Worm (Caenorhabditis elegans) whole organism, young adult: ENCODE data around the gene T04H1.12.

Experiments
- B0019.2 ChIP-seq: fragments of 200-800 bp; sonication (Bioruptor generic); conservative IDR thresholded peaks from 2 replicates; pipeline ENCODE4 v1.3.6; 2022; ENCODE audit warnings: missing genetic modification reagents, missing genetic modification characterization, missing compliant biosample characterization
- Y56A3A.18 ChIP-seq: fragments of 200-800 bp; sonication (Bioruptor generic); IDR thresholded peaks from 2 replicates; pipeline ENCODE4 v1.3.6; 2022; ENCODE audit warnings: missing genetic modification reagents, missing genetic modification characterization, missing compliant biosample characterization
- ama-1 ChIP-seq, 3 experiments: fragments of 150-350 bp in 1 of 3; sonication (generic microtip) in 2 of 3; optimal IDR thresholded peaks; 2 replicates each; lab custom pipeline; 2014 to 2018; ENCODE audit warnings: missing biosample characterization in 2 of 3, missing genetic modification characterization in 2 of 3, missing genetic modification reagents in 2 of 3
- attf-6 ChIP-seq: fragments of 200-800 bp; sonication (Bioruptor generic); IDR thresholded peaks from 2 replicates; pipeline ENCODE4 v1.3.6; 2022; ENCODE audit warnings: missing genetic modification reagents, missing genetic modification characterization, missing compliant biosample characterization
- dpl-1 ChIP-seq: fragments of 150-350 bp; optimal IDR thresholded peaks from 2 replicates; lab custom pipeline; 2014; ENCODE audit warnings: missing biosample characterization, missing genetic modification reagents, missing genetic modification characterization
- gei-17 ChIP-seq: fragments of 200-800 bp; sonication (Bioruptor generic); optimal IDR thresholded peaks from 2 replicates; lab custom pipeline; 2018; ENCODE audit warnings: mild to moderate bottlenecking, missing genetic modification characterization, missing compliant biosample characterization
- let-526 ChIP-seq: fragments of 200-800 bp; sonication (Bioruptor generic); IDR thresholded peaks from 2 replicates; pipeline ENCODE4 v1.3.6; 2022; ENCODE audit warnings: missing genetic modification reagents, missing genetic modification characterization, missing compliant biosample characterization
- repo-1 ChIP-seq: sonication (generic microtip); optimal IDR thresholded peaks from 2 replicates; lab custom pipeline; 2017; ENCODE audit warnings: mild to moderate bottlenecking, missing genetic modification characterization, missing compliant biosample characterization
- unc-62 ChIP-seq: fragments of 150-350 bp; optimal IDR thresholded peaks from 2 replicates; lab custom pipeline; 2014; ENCODE audit warnings: missing biosample characterization, missing genetic modification reagents, missing genetic modification characterization
- ztf-25 ChIP-seq: fragments of 200-800 bp; sonication (Bioruptor generic); IDR thresholded peaks from 2 replicates; pipeline ENCODE4 v1.3.6; 2022; ENCODE audit warnings: missing genetic modification reagents, missing genetic modification characterization, missing compliant biosample characterization

DNA sequence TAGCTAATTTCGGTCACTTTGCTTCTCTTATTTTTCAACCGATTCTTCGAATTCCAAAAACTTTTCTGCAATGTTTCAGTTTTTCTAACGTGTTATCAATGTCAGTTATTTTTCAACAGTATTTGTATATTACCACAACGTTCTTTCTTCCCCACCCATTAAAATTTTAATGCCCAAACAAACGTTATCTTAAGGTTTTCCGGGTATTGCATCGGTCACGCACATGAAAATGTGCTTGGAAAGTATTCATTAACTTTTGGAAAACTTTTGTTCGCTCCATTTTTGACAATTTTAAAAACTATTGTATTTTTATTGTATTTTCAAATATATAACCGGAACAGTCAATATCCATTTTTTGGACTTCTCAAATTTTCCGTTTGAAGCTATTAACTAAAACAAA, 40.7 kb downstream of the T04H1.12 start:
- no peak for TF ChIP-seq ztf-25
- no peak for TF ChIP-seq repo-1 (tag; lab: Kevin White, UChicago)
- TF ChIP-seq ama-1 (optimal IDR thresholded peaks at IDR 0.05; lab: Kevin White, UChicago) = no peak
- no peak for TF ChIP-seq ama-1 (GFP tag; optimal IDR thresholded peaks at IDR 0.05; lab: Kevin White, UChicago)
- no peak for TF ChIP-seq let-526 (GFP tag; lab: Robert Waterston, UW)
- no peak for TF ChIP-seq Y56A3A.18 (GFP tag; lab: Robert Waterston, UW)
- no peak for TF ChIP-seq unc-62 (GFP tag; lab: Kevin White, UChicago)
- no peak for TF ChIP-seq gei-17 (GFP tag; lab: Kevin White, UChicago)
- TF ChIP-seq attf-6 = no peak
- TF ChIP-seq dpl-1 (GFP tag; lab: Kevin White, UChicago) = no peak
- TF ChIP-seq B0019.2 (GFP tag; lab: Robert Waterston, UW) = no peak
